Fruit fly (Drosophila melanogaster): ENCODE data around the gene Nek2.

- TF ChIP-seq croc (GFP tag; conservative IDR thresholded peaks at IDR 0.05), result no peak
- TF ChIP-seq Bteb2 (GFP tag; optimal IDR thresholded peaks at IDR 0.05), result no peak
- TF ChIP-seq usp (GFP tag; optimal IDR thresholded peaks at IDR 0.05), result no peak
- no peak for TF ChIP-seq ara (GFP tag; IDR thresholded peaks at IDR 0.05)
- no peak for TF ChIP-seq slp2 (GFP tag; optimal IDR thresholded peaks at IDR 0.05)
- TF ChIP-seq CG31441 (GFP tag; IDR thresholded peaks at IDR 0.05), result no peak
- no peak for TF ChIP-seq h (optimal IDR thresholded peaks at IDR 0.05)
- no peak for TF ChIP-seq Sin3A (optimal IDR thresholded peaks at IDR 0.05)
Observed at dm6 chrX:7938482-7938804, 47.0 kb upstream of the Nek2 start.

Data from whole organism, embryonic.